Worm (Caenorhabditis elegans): ENCODE data around the gene T01B7.5.

Gene T01B7.5

DNA sequence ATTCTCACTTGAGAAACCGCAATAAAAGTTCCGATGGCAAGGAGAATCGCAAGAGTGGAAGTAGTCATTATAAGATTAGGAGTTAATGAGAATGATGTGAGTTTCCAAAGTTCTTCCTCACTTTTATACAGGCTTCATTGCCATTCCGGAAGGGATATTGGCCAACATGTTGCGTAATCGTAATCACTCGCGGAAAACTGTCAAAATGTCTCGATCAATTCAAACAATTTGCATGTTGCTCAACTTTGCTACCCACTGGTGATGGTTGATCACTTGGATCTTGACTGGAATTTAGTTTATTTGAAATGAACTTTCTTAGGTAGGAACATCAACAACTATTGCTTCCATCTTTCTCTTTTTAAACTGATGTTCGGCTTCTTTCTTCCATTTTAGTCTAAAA is 20.8 kb downstream of the T01B7.5 start, which contains the start of gene idpb-4:
Gene idpb-4, minus strand, starts transcription at position 101 of the 400 bp plus-strand sequence.
- TF ChIP-seq W03F9.2 (tag; optimal IDR thresholded peaks at IDR 0.05) (no peak), him-1 (tag; optimal IDR thresholded peaks at IDR 0.05) (no peak), dao-5 (tag; optimal IDR thresholded peaks at IDR 0.05) (no peak)

ce11 chrII:8738244-8738643 is 21.6 kb downstream of the T01B7.5 start:
- TF ChIP-seq dao-5 (tag; optimal IDR thresholded peaks at IDR 0.05) (no peak), W03F9.2 (tag; optimal IDR thresholded peaks at IDR 0.05) (no peak), him-1 (tag; optimal IDR thresholded peaks at IDR 0.05) (no peak)

DNA sequence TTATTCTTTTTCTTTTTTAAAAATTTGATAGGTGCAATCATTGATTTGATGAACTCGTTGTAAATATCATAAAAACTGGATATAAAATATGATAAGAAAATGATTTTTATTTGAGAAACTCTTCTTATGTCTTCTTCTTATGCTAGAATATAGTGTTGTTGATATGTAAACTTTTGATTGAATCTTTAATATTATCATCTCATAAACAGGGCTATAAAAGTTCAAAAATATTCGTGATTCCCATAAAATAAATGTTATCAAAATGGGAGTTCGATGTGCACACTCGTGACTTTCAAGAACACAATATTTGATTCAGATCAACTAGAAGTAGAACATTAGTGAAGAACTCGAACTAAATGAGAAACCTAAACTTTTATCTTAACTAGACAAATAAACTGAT is 22.3 kb downstream of the T01B7.5 start:
- TF ChIP-seq W03F9.2 (tag; optimal IDR thresholded peaks at IDR 0.05), result no peak
- TF ChIP-seq him-1 (tag; optimal IDR thresholded peaks at IDR 0.05), result no peak
- TF ChIP-seq dao-5 (tag; optimal IDR thresholded peaks at IDR 0.05), result no peak

- TF ChIP-seq dao-5 (tag; optimal IDR thresholded peaks at IDR 0.05), result no peak
Observed at ce11 chrII:8740326-8740949, 23.8 kb downstream of the T01B7.5 start.

- no peak for TF ChIP-seq W03F9.2 (tag; optimal IDR thresholded peaks at IDR 0.05)
- no peak for TF ChIP-seq dao-5 (tag; optimal IDR thresholded peaks at IDR 0.05)
- no peak for TF ChIP-seq him-1 (tag; optimal IDR thresholded peaks at IDR 0.05)
Observed at ce11 chrII:8741277-8741676, 24.6 kb downstream of the T01B7.5 start.

DNA sequence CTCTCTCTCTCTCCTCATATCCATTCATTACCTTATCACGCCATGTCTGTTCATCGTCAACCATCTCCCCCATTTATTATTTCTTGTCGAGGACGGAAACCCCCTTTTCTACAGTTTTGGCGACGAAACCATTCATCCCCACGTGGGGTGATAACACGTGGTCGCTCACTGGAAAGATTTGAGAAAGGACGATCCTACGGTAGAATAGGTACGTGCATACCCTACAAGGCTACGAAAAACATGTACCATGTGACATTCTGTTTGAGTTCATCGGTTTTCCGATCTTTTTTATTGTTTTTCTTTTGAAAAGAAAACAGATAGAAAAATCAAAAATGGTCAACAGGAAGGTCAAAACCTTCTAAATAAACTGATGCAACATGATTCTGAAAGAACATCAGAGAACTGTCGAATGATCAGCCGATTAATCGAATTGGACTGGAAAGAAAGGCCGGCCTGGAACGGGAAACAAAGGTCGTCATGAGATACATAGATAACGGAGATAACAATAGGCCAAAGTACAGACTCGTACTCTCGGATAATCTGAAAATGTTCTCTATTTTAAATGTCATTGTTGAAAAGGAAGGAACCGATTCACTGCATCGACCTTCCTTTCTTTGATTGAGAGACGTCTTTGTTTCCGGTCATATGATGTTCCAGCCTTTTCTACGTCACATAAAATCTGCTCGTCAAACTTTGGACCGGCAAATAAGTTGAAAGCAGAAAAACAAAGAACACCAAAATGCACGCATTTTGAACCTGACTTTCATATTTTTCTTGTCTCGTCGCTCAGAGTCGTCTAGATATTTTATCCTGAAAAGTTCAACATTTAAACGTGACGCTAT is 25.6 kb downstream of the T01B7.5 start:
- TF ChIP-seq W03F9.2 (tag; optimal IDR thresholded peaks at IDR 0.05) (no peak), dao-5 (tag; optimal IDR thresholded peaks at IDR 0.05) (no peak), him-1 (tag; optimal IDR thresholded peaks at IDR 0.05) (no peak)

DNA sequence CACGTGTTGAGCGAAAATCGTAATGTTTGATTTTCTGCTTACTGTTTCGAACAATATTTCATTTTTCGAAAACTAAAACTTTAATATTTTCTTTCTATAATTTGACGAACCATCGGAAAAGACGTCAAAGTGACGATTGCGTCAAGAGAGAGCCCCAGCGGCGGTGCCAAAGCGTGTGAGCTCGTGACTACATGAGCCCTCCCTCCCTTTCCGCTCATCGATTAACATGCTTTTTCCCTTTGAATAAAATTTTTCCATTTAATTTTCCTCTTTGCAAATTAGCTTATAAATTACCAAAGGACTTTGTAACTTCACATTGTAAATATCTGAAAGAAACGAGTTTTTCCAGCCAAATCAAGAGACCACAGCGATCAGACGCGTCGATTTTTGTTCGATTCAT is 26.3 kb downstream of the T01B7.5 start:
- TF ChIP-seq W03F9.2 (tag; optimal IDR thresholded peaks at IDR 0.05) (no peak), him-1 (tag; optimal IDR thresholded peaks at IDR 0.05) (no peak), dao-5 (tag; optimal IDR thresholded peaks at IDR 0.05) (no peak)

- TF ChIP-seq him-1 (tag; optimal IDR thresholded peaks at IDR 0.05) (no peak), W03F9.2 (tag; optimal IDR thresholded peaks at IDR 0.05) (no peak), dao-5 (tag; optimal IDR thresholded peaks at IDR 0.05) (no peak)
Observed at ce11 chrII:8743379-8744173, 26.9 kb downstream of the T01B7.5 start, which contains the start of gene mak-1. Gene mak-1 (plus strand): TSS chrII:8744071.

DNA sequence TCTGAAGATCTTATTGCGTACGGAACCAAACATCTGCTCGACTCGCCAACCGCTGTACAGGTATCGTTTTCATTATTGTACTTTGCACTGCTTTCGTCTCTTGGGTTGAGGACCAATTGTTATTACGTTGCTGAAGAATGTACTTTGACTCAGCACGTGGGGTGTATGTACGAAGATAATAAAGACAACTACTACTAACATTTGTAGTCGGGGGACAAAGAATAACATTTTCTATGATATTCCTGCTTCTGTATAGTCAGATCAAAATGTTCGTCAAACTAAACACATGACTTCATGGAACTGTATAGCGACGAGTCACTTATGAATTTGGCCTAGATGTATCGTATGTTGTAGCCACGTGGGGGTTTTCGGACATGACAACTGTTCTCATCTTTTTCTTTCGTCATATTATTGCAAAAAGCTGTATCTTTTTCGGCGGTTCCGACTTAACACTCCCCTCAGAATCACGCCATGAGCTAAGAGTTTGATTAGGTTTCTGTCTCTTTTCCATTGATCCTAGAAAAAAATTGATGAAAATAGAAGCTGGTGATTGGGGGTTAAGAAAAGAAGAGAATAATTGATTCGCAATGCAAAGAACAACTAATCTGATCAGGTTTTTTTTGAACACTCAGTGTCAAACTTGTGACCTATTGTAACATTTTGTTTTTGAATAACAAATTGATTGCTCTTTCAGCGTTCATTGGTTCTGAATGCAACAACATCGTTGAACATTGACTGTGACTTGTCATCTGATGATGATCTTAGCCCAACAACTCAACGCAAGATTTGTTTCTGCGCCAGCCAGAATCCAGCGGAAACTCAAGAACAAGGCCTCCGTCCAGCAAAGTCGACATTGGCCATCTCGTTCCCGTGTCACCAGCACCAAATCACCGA is 28.2 kb downstream of the T01B7.5 start:
- TF ChIP-seq W03F9.2 (tag; optimal IDR thresholded peaks at IDR 0.05) (no peak), dao-5 (tag; optimal IDR thresholded peaks at IDR 0.05) (no peak), him-1 (tag; optimal IDR thresholded peaks at IDR 0.05) (no peak)

DNA sequence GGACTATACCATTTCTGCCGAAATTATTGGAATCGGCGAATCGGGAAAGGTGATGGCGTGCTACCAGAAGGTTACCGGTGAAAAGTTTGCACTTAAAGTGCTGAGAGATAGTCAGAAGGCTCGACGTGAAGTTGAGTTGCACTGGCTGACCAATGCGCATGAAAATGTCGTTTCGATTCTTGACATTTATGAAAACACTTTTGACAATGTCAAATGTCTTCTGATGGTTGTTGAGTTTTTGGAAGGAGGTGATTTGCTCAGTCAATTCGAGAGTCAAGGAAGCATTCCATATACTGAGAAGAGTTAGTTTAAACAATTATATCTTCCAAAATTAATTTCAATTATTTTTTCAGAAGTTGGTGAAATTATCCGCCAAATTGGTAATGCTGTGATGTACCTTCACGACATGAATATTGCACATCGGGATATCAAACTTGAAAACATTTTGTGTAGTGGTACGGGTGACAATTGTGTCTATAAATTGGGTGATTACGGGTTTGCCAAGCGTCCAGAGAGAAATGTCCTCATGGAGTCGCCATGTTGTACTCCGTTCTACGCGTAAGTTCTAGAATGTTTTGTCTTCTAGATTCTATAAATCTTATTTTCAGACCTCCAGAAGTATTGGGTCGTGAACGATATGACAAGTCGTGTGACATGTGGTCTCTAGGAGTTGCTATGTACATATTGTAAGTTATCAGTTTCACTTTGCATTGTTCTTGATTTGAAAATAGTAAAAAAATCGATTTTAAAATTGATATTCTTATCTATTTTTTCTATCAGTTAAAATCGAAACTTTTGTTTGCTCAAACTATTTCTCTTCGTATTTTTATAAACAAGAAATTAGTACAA is 29.0 kb downstream of the T01B7.5 start:
- no peak for TF ChIP-seq him-1 (tag; optimal IDR thresholded peaks at IDR 0.05)
- TF ChIP-seq W03F9.2 (tag; optimal IDR thresholded peaks at IDR 0.05), result no peak
- TF ChIP-seq dao-5 (tag; optimal IDR thresholded peaks at IDR 0.05), result no peak

- TF ChIP-seq W03F9.2 (tag; optimal IDR thresholded peaks at IDR 0.05) (no peak), him-1 (tag; optimal IDR thresholded peaks at IDR 0.05) (no peak)
Observed at ce11 chrII:8746298-8746775, 29.7 kb downstream of the T01B7.5 start.

Data from whole organism, L4/young adult.